Worm (Caenorhabditis elegans): ENCODE measurements around the gene lst-6.

The lst-6 gene

ce11 chrII:7053001-7053400 lies 30.7 kb upstream of the lst-6 start, which contains the start of gene ZK1127.13:
ZK1127.13 (plus strand) TSS chrII:7053301.
- TF ChIP-seq elt-1 (tag; optimal IDR thresholded peaks at IDR 0.05) (no peak), alr-1 (tag; optimal IDR thresholded peaks at IDR 0.05) (no peak), fos-1 (tag; optimal IDR thresholded peaks at IDR 0.05) (no peak), skn-1 (tag; optimal IDR thresholded peaks at IDR 0.05) (no peak), nhr-21 (tag; optimal IDR thresholded peaks at IDR 0.05) (no peak), ztf-4 (tag; optimal IDR thresholded peaks at IDR 0.05) (no peak), zag-1 (tag; optimal IDR thresholded peaks at IDR 0.05) (no peak), mdl-1 (tag; optimal IDR thresholded peaks at IDR 0.05) (no peak), nhr-25 (tag; optimal IDR thresholded peaks at IDR 0.05) (no peak), C34F6.9 (tag; optimal IDR thresholded peaks at IDR 0.05) (no peak), lsy-2 (tag; optimal IDR thresholded peaks at IDR 0.05) (no peak), ceh-82 (tag; optimal IDR thresholded peaks at IDR 0.05) (no peak), sma-9 (GFP tag; optimal IDR thresholded peaks at IDR 0.05) (no peak), sma-9 (tag; optimal IDR thresholded peaks at IDR 0.05) (no peak), Y55F3AM.14 (GFP tag; optimal IDR thresholded peaks at IDR 0.05) (no peak), nhr-129 (tag; optimal IDR thresholded peaks at IDR 0.05) (no peak), sem-4 (tag; optimal IDR thresholded peaks at IDR 0.05) (no peak)

ce11 chrII:7051778-7052177 lies 29.5 kb upstream of the lst-6 start, which contains the start of gene ZK1127.12:
ZK1127.12 (plus strand) TSS chrII:7052078.
- TF ChIP-seq nhr-237 (tag; optimal IDR thresholded peaks at IDR 0.05) (no peak), unc-39 (tag; optimal IDR thresholded peaks at IDR 0.05) (no peak), sma-9 (GFP tag; optimal IDR thresholded peaks at IDR 0.05) (no peak), sma-9 (tag; optimal IDR thresholded peaks at IDR 0.05) (no peak), ceh-82 (tag; optimal IDR thresholded peaks at IDR 0.05) (no peak), nhr-21 (tag; optimal IDR thresholded peaks at IDR 0.05) (no peak), unc-62 (GFP tag; optimal IDR thresholded peaks at IDR 0.05) (no peak), zag-1 (tag; optimal IDR thresholded peaks at IDR 0.05) (no peak), skn-1 (tag; optimal IDR thresholded peaks at IDR 0.05) (no peak), lsy-2 (tag; optimal IDR thresholded peaks at IDR 0.05) (no peak), R02D3.7 (tag; optimal IDR thresholded peaks at IDR 0.05) (no peak), sem-4 (tag; optimal IDR thresholded peaks at IDR 0.05) (no peak), C34F6.9 (tag; optimal IDR thresholded peaks at IDR 0.05) (no peak), aly-2 (tag; optimal IDR thresholded peaks at IDR 0.05) (no peak), ztf-4 (tag; optimal IDR thresholded peaks at IDR 0.05) (no peak), ztf-1 (GFP tag; conservative IDR thresholded peaks at IDR 0.05) (no peak), nhr-11 (tag; optimal IDR thresholded peaks at IDR 0.05) (no peak), nhr-129 (tag; optimal IDR thresholded peaks at IDR 0.05) (no peak), snpc-4 (tag; optimal IDR thresholded peaks at IDR 0.05) (no peak), ama-1 (optimal IDR thresholded peaks at IDR 0.05) (no peak)

- no peak for TF ChIP-seq mab-5 (tag; optimal IDR thresholded peaks at IDR 0.05)
- no peak for TF ChIP-seq nhr-12 (tag; optimal IDR thresholded peaks at IDR 0.05)
- TF ChIP-seq nhr-23 (tag; optimal IDR thresholded peaks at IDR 0.05): no peak
- TF ChIP-seq ztf-11 (tag; optimal IDR thresholded peaks at IDR 0.05): no peak
- no peak for TF ChIP-seq mdl-1 (tag; optimal IDR thresholded peaks at IDR 0.05)
- no peak for TF ChIP-seq alr-1 (tag; optimal IDR thresholded peaks at IDR 0.05)
- peak; percentile 41 for TF ChIP-seq sem-4 (tag; optimal IDR thresholded peaks at IDR 0.05)
- TF ChIP-seq ZK546.5 (tag; optimal IDR thresholded peaks at IDR 0.05): no peak
- peak; percentile 4 for TF ChIP-seq sma-9 (GFP tag; optimal IDR thresholded peaks at IDR 0.05)
- no peak for TF ChIP-seq sma-9 (tag; optimal IDR thresholded peaks at IDR 0.05)
- TF ChIP-seq fos-1 (tag; optimal IDR thresholded peaks at IDR 0.05): peak; percentile 1
- no peak for TF ChIP-seq unc-39 (tag; optimal IDR thresholded peaks at IDR 0.05)
- no peak for TF ChIP-seq dmd-4 (tag; optimal IDR thresholded peaks at IDR 0.05)
- no peak for TF ChIP-seq nhr-77 (tag; optimal IDR thresholded peaks at IDR 0.05)
- TF ChIP-seq aly-2 (tag; optimal IDR thresholded peaks at IDR 0.05): no peak
- no peak for TF ChIP-seq peb-1 (tag; optimal IDR thresholded peaks at IDR 0.05)
- TF ChIP-seq elt-3 (tag; optimal IDR thresholded peaks at IDR 0.05): no peak
- TF ChIP-seq gmeb-1 (tag; optimal IDR thresholded peaks at IDR 0.05): peak; percentile 55
- TF ChIP-seq C34F6.9 (tag; optimal IDR thresholded peaks at IDR 0.05): peak; percentile 89
- TF ChIP-seq ztf-4 (tag; optimal IDR thresholded peaks at IDR 0.05): no peak
- no peak for TF ChIP-seq nhr-6 (tag; optimal IDR thresholded peaks at IDR 0.05)
- TF ChIP-seq nhr-237 (tag; optimal IDR thresholded peaks at IDR 0.05): no peak
- TF ChIP-seq lin-13 (GFP tag; optimal IDR thresholded peaks at IDR 0.05): peak; percentile 44
- peak in 1 of 2 experiments; percentile 70 for TF ChIP-seq lsy-2 (tag; optimal IDR thresholded peaks at IDR 0.05)
- no peak for TF ChIP-seq unc-62 (GFP tag; optimal IDR thresholded peaks at IDR 0.05)
- TF ChIP-seq egl-27 (tag; optimal IDR thresholded peaks at IDR 0.05): no peak
- TF ChIP-seq nhr-21 (tag; optimal IDR thresholded peaks at IDR 0.05): no peak
- TF ChIP-seq Y55F3AM.14 (GFP tag; optimal IDR thresholded peaks at IDR 0.05): no peak
- TF ChIP-seq F13H6.1 (tag; optimal IDR thresholded peaks at IDR 0.05): peak; percentile 38
- peak; percentile 32 for TF ChIP-seq crh-2 (tag; optimal IDR thresholded peaks at IDR 0.05)
- no peak for TF ChIP-seq mbf-1 (tag; optimal IDR thresholded peaks at IDR 0.05)
- peak; percentile 40 for TF ChIP-seq snpc-4 (tag; optimal IDR thresholded peaks at IDR 0.05)
- TF ChIP-seq lin-39 (tag; optimal IDR thresholded peaks at IDR 0.05): no peak
- no peak for TF ChIP-seq elt-1 (tag; optimal IDR thresholded peaks at IDR 0.05)
- no peak for TF ChIP-seq nhr-25 (tag; optimal IDR thresholded peaks at IDR 0.05)
- no peak for TF ChIP-seq R02D3.7 (tag; optimal IDR thresholded peaks at IDR 0.05)
- peak; percentile 69 for TF ChIP-seq unc-55 (GFP tag; optimal IDR thresholded peaks at IDR 0.05)
- no peak for TF ChIP-seq zag-1 (tag; optimal IDR thresholded peaks at IDR 0.05)
- TF ChIP-seq ama-1 (optimal IDR thresholded peaks at IDR 0.05): no peak
- peak; percentile 44 for TF ChIP-seq nhr-129 (tag; optimal IDR thresholded peaks at IDR 0.05)
- TF ChIP-seq sma-3 (GFP tag; optimal IDR thresholded peaks at IDR 0.05): peak; percentile 28
Observed at ce11 chrII:7050021-7050722, 27.9 kb upstream of the lst-6 start, which contains the start of the genes tcer-1 and ZK1127.5. tcer-1 (minus strand) TSS chrII:7050071. ZK1127.5 (plus strand) TSS chrII:7050672.

Data from whole organism, L2 larva.